Fruit fly (Drosophila melanogaster) whole organism, embryonic: Measurements from ENCODE around the gene Ubc7.
A peak's percentile ranks its signal among the peaks of the same experiment; 100 is the strongest.

ENCODE experiments used
- Adf1 ChIP-seq: fragments of 200-800 bp; sonication (Bioruptor generic); IDR thresholded peaks from 2 replicates; pipeline ENCODE4 v1.3.6; 2022; ENCODE audit warnings: missing biosample characterization, missing genetic modification characterization
- CG13287 ChIP-seq: fragments of 200-800 bp; sonication (Bioruptor generic); IDR thresholded peaks from 2 replicates; pipeline ENCODE4 v1.3.6; 2022; ENCODE audit warnings: missing biosample characterization, missing genetic modification characterization; ENCODE audit not compliant: partially characterized antibody
- CG13296 ChIP-seq: fragments of 200-800 bp; sonication (Bioruptor generic); optimal IDR thresholded peaks from 3 replicates; lab custom pipeline; 2018; ENCODE audit warnings: missing biosample characterization, mild to moderate bottlenecking, missing genetic modification characterization
- CG14710 ChIP-seq: fragments of 200-800 bp; sonication (Bioruptor generic); optimal IDR thresholded peaks from 3 replicates; lab custom pipeline; 2019; ENCODE audit warnings: missing biosample characterization, mild to moderate bottlenecking, missing genetic modification characterization, moderate library complexity
- CG14860 ChIP-seq: fragments of 200-800 bp; sonication (Bioruptor generic); IDR thresholded peaks from 3 replicates; pipeline ENCODE4 v1.3.6; 2022; ENCODE audit warnings: missing biosample characterization, missing genetic modification characterization; ENCODE audit not compliant: partially characterized antibody
- CG16779 ChIP-seq: fragments of 200-800 bp; sonication (Bioruptor generic); IDR thresholded peaks from 2 replicates; pipeline ENCODE4 v1.3.6; 2022; ENCODE audit warnings: missing biosample characterization, missing genetic modification characterization
- CG16813 ChIP-seq: fragments of 200-800 bp; sonication (Bioruptor generic); IDR thresholded peaks from 3 replicates; pipeline ENCODE4 v1.3.6; 2022; ENCODE audit warnings: missing biosample characterization, missing genetic modification characterization; ENCODE audit not compliant: partially characterized antibody
- CG17186 ChIP-seq: fragments of 200-800 bp; sonication (Bioruptor generic); optimal IDR thresholded peaks from 3 replicates; lab custom pipeline; 2017; ENCODE audit warnings: missing biosample characterization, missing genetic modification reagents, missing genetic modification characterization
- CG1792 ChIP-seq: fragments of 200-800 bp; sonication (Bioruptor generic); optimal IDR thresholded peaks from 2 replicates; lab custom pipeline; 2016; ENCODE audit warnings: missing biosample characterization, missing genetic modification characterization
- CG30431 ChIP-seq: fragments of 200-800 bp; sonication (Bioruptor generic); optimal IDR thresholded peaks from 2 replicates; lab custom pipeline; 2017; ENCODE audit warnings: missing biosample characterization, missing genetic modification characterization
- CG3163 ChIP-seq: fragments of 200-800 bp; sonication (Bioruptor generic); optimal IDR thresholded peaks from 3 replicates; lab custom pipeline; 2016; ENCODE audit warnings: missing biosample characterization, missing genetic modification characterization
- CG33213 ChIP-seq: fragments of 200-800 bp; sonication (Bioruptor generic); optimal IDR thresholded peaks from 3 replicates; lab custom pipeline; 2016; ENCODE audit warnings: missing biosample characterization, missing genetic modification characterization
- CG34376 ChIP-seq: fragments of 200-800 bp; sonication (Bioruptor generic); optimal IDR thresholded peaks from 2 replicates; lab custom pipeline; 2018; ENCODE audit warnings: missing biosample characterization, mild to moderate bottlenecking, missing genetic modification characterization
- CG34422 ChIP-seq: fragments of 200-800 bp; sonication (Bioruptor generic); IDR thresholded peaks from 3 replicates; pipeline ENCODE4 v1.3.6; 2022; ENCODE audit warnings: missing biosample characterization, missing genetic modification characterization
- CG42726 ChIP-seq: fragments of 200-800 bp; sonication (Bioruptor generic); IDR thresholded peaks from 2 replicates; pipeline ENCODE4 v1.3.6; 2022; ENCODE audit warnings: missing biosample characterization, missing genetic modification characterization; ENCODE audit not compliant: partially characterized antibody
- CG6791 ChIP-seq: fragments of 200-800 bp; sonication (Bioruptor generic); IDR thresholded peaks from 3 replicates; pipeline ENCODE4 v1.3.6; 2022; ENCODE audit warnings: missing biosample characterization, missing genetic modification characterization; ENCODE audit not compliant: partially characterized antibody
- CG7963 ChIP-seq: fragments of 200-800 bp; sonication (Bioruptor generic); IDR thresholded peaks from 3 replicates; pipeline ENCODE4 v1.3.6; 2022; ENCODE audit warnings: missing biosample characterization, missing genetic modification characterization; ENCODE audit not compliant: partially characterized antibody
- CG8924 ChIP-seq: fragments of 200-800 bp; optimal IDR thresholded peaks from 3 replicates; lab custom pipeline; 2019; ENCODE audit warnings: missing biosample characterization, mild to moderate bottlenecking, missing genetic modification characterization, moderate library complexity
- CG9797 ChIP-seq: fragments of 200-800 bp; sonication (Bioruptor generic); optimal IDR thresholded peaks from 3 replicates; lab custom pipeline; 2018; ENCODE audit warnings: missing biosample characterization, mild to moderate bottlenecking, missing genetic modification characterization
- CG9932 ChIP-seq: fragments of 200-800 bp; sonication (Bioruptor generic); IDR thresholded peaks from 2 replicates; pipeline ENCODE4 v1.3.6; 2022; ENCODE audit warnings: missing biosample characterization, missing genetic modification characterization
- D ChIP-seq, 2 experiments: fragments of 200-800 bp in 1 of 2; fragments of >200 bp in 1 of 2; sonication (Bioruptor generic) in 1 of 2; optimal IDR thresholded peaks; 2 replicates in 1 of 2; 3 replicates in 1 of 2; lab custom pipeline; 2017; ENCODE audit warnings: mild to moderate bottlenecking in 1 of 2, missing biosample characterization in 1 of 2, missing genetic modification characterization in 1 of 2, missing genetic modification reagents in 1 of 2
- Dll ChIP-seq: fragments of 200-800 bp; sonication (Bioruptor generic); IDR thresholded peaks from 4 replicates; pipeline ENCODE4 v1.3.6; 2022; ENCODE audit warnings: missing biosample characterization, missing genetic modification characterization; ENCODE audit not compliant: partially characterized antibody
- Elba2 ChIP-seq: fragments of 200-800 bp; sonication (Bioruptor generic); optimal IDR thresholded peaks from 3 replicates; lab custom pipeline; 2016; ENCODE audit warnings: missing biosample characterization, missing genetic modification characterization
- Fer1 ChIP-seq: fragments of 200-800 bp; sonication (Bioruptor generic); optimal IDR thresholded peaks from 2 replicates; lab custom pipeline; 2017; ENCODE audit warnings: missing biosample characterization, mild to moderate bottlenecking, missing genetic modification characterization
- GATAe ChIP-seq: fragments of 200-800 bp; sonication (Bioruptor generic); conservative IDR thresholded peaks from 2 replicates; pipeline ENCODE4 v1.3.6; 2022; ENCODE audit warnings: missing biosample characterization, missing genetic modification characterization
- HmgZ ChIP-seq: fragments of 200-800 bp; sonication (Bioruptor generic); optimal IDR thresholded peaks from 2 replicates; lab custom pipeline; 2018; ENCODE audit warnings: missing biosample characterization, mild to moderate bottlenecking, missing genetic modification characterization
- MBD-R2 ChIP-seq: fragments of 200-800 bp; sonication (Bioruptor generic); IDR thresholded peaks from 2 replicates; pipeline ENCODE4 v1.3.6; 2022; ENCODE audit warnings: missing biosample characterization, missing genetic modification characterization
- Max ChIP-seq: fragments of 200-800 bp; sonication (Bioruptor generic); optimal IDR thresholded peaks from 2 replicates; lab custom pipeline; 2016; ENCODE audit warnings: missing biosample characterization, mild to moderate bottlenecking, missing genetic modification characterization
- NC2β ChIP-seq: fragments of 200-800 bp; sonication (Bioruptor generic); optimal IDR thresholded peaks from 2 replicates; lab custom pipeline; 2016; ENCODE audit warnings: missing biosample characterization, missing genetic modification characterization
- Nf-YA ChIP-seq: fragments of 200-800 bp; sonication (Bioruptor generic); IDR thresholded peaks from 2 replicates; pipeline ENCODE4 v1.3.6; 2022; ENCODE audit warnings: missing biosample characterization, missing genetic modification characterization
- Nf-YC ChIP-seq: fragments of 200-800 bp; optimal IDR thresholded peaks from 3 replicates; lab custom pipeline; 2019; ENCODE audit warnings: missing biosample characterization, mild to moderate bottlenecking, missing genetic modification characterization, moderate library complexity
- Oaz ChIP-seq: fragments of 200-800 bp; sonication (Bioruptor generic); IDR thresholded peaks from 2 replicates; pipeline ENCODE4 v1.3.6; 2022; ENCODE audit warnings: missing biosample characterization, missing genetic modification characterization
- Rfx ChIP-seq: fragments of 200-800 bp; sonication (Bioruptor generic); IDR thresholded peaks from 2 replicates; pipeline ENCODE4 v1.3.6; 2022; ENCODE audit warnings: missing biosample characterization, missing genetic modification characterization
- Side ChIP-seq: fragments of 200-800 bp; sonication (Bioruptor generic); optimal IDR thresholded peaks from 2 replicates; lab custom pipeline; 2016; ENCODE audit warnings: missing biosample characterization, missing genetic modification characterization
- Usf ChIP-seq: fragments of 200-800 bp; sonication (Bioruptor generic); optimal IDR thresholded peaks from 2 replicates; lab custom pipeline; 2017; ENCODE audit warnings: missing genotype, missing biosample characterization, missing genetic modification characterization
- bbx ChIP-seq: fragments of 200-800 bp; sonication (Bioruptor generic); IDR thresholded peaks from 2 replicates; pipeline ENCODE4 v1.3.6; 2022; ENCODE audit warnings: missing biosample characterization, missing genetic modification characterization; ENCODE audit not compliant: partially characterized antibody
- cad ChIP-seq: fragments of >200 bp; optimal IDR thresholded peaks from 2 replicates; lab custom pipeline; 2017; ENCODE audit warnings: missing biosample characterization, missing genetic modification characterization
- cg ChIP-seq: fragments of 200-800 bp; sonication (Bioruptor generic); optimal IDR thresholded peaks from 3 replicates; lab custom pipeline; 2019; ENCODE audit warnings: missing biosample characterization, mild to moderate bottlenecking, missing genetic modification characterization, moderate library complexity
- chinmo ChIP-seq: fragments of 200-800 bp; sonication (Bioruptor generic); IDR thresholded peaks from 4 replicates; pipeline ENCODE4 v1.3.6; 2022; ENCODE audit warnings: missing biosample characterization, missing genetic modification characterization; ENCODE audit not compliant: partially characterized antibody
- dm ChIP-seq: fragments of 200-800 bp; sonication (Bioruptor generic); optimal IDR thresholded peaks from 3 replicates; lab custom pipeline; 2016; ENCODE audit warnings: missing biosample characterization, missing genetic modification characterization
- dpn ChIP-seq, 2 experiments: fragments of 200-800 bp; sonication (Bioruptor generic); optimal IDR thresholded peaks; 3 replicates each; lab custom pipeline; 2016; ENCODE audit warnings: missing biosample characterization in 2 of 2, missing genetic modification characterization in 2 of 2
- gfzf ChIP-seq: fragments of 200-800 bp; sonication (Bioruptor generic); optimal IDR thresholded peaks from 2 replicates; lab custom pipeline; 2016; ENCODE audit warnings: missing biosample characterization, mild to moderate bottlenecking, missing genetic modification characterization, moderate library complexity
- gro ChIP-seq: fragments of 200-800 bp; sonication (Bioruptor generic); optimal IDR thresholded peaks from 2 replicates; lab custom pipeline; 2016; ENCODE audit warnings: missing biosample characterization, missing genetic modification characterization
- ken ChIP-seq: fragments of 200-800 bp; sonication (Bioruptor generic); IDR thresholded peaks from 3 replicates; pipeline ENCODE4 v1.3.6; 2022; ENCODE audit warnings: missing biosample characterization, missing genetic modification characterization
- lab ChIP-seq: fragments of 200-800 bp; sonication (Bioruptor generic); optimal IDR thresholded peaks from 3 replicates; lab custom pipeline; 2017; ENCODE audit warnings: missing biosample characterization, missing genetic modification characterization, mild to moderate bottlenecking, moderate library complexity, missing genetic modification reagents
- peb ChIP-seq: fragments of 200-800 bp; sonication (Bioruptor generic); IDR thresholded peaks from 2 replicates; pipeline ENCODE4 v1.3.6; 2022; ENCODE audit warnings: missing biosample characterization, missing genetic modification characterization
- row ChIP-seq: fragments of 200-800 bp; sonication (Bioruptor generic); IDR thresholded peaks from 3 replicates; pipeline ENCODE4 v1.3.6; 2022; ENCODE audit warnings: missing biosample characterization, missing genetic modification characterization
- stwl ChIP-seq: fragments of 200-800 bp; sonication (Bioruptor generic); optimal IDR thresholded peaks from 3 replicates; lab custom pipeline; 2018; ENCODE audit warnings: missing biosample characterization, mild to moderate bottlenecking, missing genetic modification characterization, moderate library complexity
- zen ChIP-seq: fragments of 200-800 bp; sonication (Bioruptor generic); optimal IDR thresholded peaks from 3 replicates; lab custom pipeline; 2018; ENCODE audit warnings: missing biosample characterization, mild to moderate bottlenecking, missing genetic modification characterization, moderate library complexity

The Ubc7 gene

dm6 chrX:16610601-16611058 lies 17.2 kb downstream of the Ubc7 start, which contains the start of gene mbt:
TSS of gene mbt (plus strand) at chrX:16610685.
- TF ChIP-seq cad (GFP tag; lab: Kevin White, UChicago), result no peak
- TF ChIP-seq ken (GFP tag; lab: Robert Waterston, UW), result 0 out of 3 replicates have a peak, but pooled peaks have one; percentile 16
- TF ChIP-seq CG14710 (tag; lab: Kevin White, UChicago), result peak; percentile 67
- peak; percentile 31 for TF ChIP-seq stwl
- TF ChIP-seq cg (GFP tag; lab: Kevin White, UChicago), result peak; percentile 97
- TF ChIP-seq CG34376 (GFP tag; lab: Kevin White, UChicago), result peak; percentile 62
- peak; percentile 18 for TF ChIP-seq NC2β
- TF ChIP-seq dm (GFP tag; lab: Kevin White, UChicago), result peak; percentile 6
- peak; percentile 24 for TF ChIP-seq zen (tag; lab: Kevin White, UChicago)
- TF ChIP-seq CG9932 (GFP tag; lab: Robert Waterston, UW), result peak; percentile 35; the same call in 1 of the 2 replicates
- TF ChIP-seq Max (GFP tag; lab: Kevin White, UChicago), result peak; percentile 3
- TF ChIP-seq Adf1, result peak; percentile 43; the same call in 1 of the 2 replicates
- no peak for TF ChIP-seq peb
- TF ChIP-seq CG30431 (GFP tag; lab: Kevin White, UChicago), result no peak
- peak; percentile 61 for TF ChIP-seq CG8924 (tag; lab: Kevin White, UChicago)
- peak; percentile 91 for TF ChIP-seq CG16813
- peak; percentile 51 for TF ChIP-seq HmgZ
- TF ChIP-seq lab (GFP tag; lab: Kevin White, UChicago), result no peak
- no peak for TF ChIP-seq GATAe
- TF ChIP-seq Elba2, result peak; percentile 64
- TF ChIP-seq chinmo, result peak; percentile 76; the same call in 1 of the 4 replicates
- peak; percentile 45 for TF ChIP-seq Nf-YC (tag; lab: Kevin White, UChicago)
- peak; percentile 43 for TF ChIP-seq row (GFP tag; lab: Robert Waterston, UW)
- no peak for TF ChIP-seq CG34422
- peak; percentile 82 for TF ChIP-seq CG14860
- peak; percentile 86 for TF ChIP-seq CG7963 (GFP tag; lab: Robert Waterston, UW)
- peak; percentile 8 for TF ChIP-seq CG1792 (GFP tag; lab: Kevin White, UChicago)
- TF ChIP-seq CG3163 (GFP tag; lab: Kevin White, UChicago), result no peak
- TF ChIP-seq CG13287 (GFP tag; lab: Robert Waterston, UW), result peak; percentile 92
- TF ChIP-seq Fer1 (GFP tag; lab: Kevin White, UChicago), result peak; percentile 38
- peak; percentile 71 for TF ChIP-seq MBD-R2
- TF ChIP-seq CG17186 (GFP tag; lab: Kevin White, UChicago), result peak; percentile 19
- TF ChIP-seq Nf-YA (GFP tag; lab: Robert Waterston, UW), result no peak
- peak; percentile 36 for TF ChIP-seq gro (GFP tag; lab: Kevin White, UChicago)
- peak; percentile 94 for TF ChIP-seq CG9797 (GFP tag; lab: Kevin White, UChicago)
- TF ChIP-seq Side (GFP tag; lab: Kevin White, UChicago), result peak; percentile 41
- TF ChIP-seq Rfx (GFP tag; lab: Robert Waterston, UW), result peak; percentile 48
- TF ChIP-seq Oaz, result no peak
- peak; percentile 60 for TF ChIP-seq gfzf (GFP tag; lab: Kevin White, UChicago)
- peak in 1 of 2 experiments; percentile 23 for TF ChIP-seq dpn (GFP tag; optimal IDR thresholded peaks at IDR 0.05; lab: Kevin White, UChicago)
- TF ChIP-seq Dll, result peak; percentile 88
- no peak for TF ChIP-seq CG16779
- peak; percentile 94 for TF ChIP-seq bbx (GFP tag; lab: Robert Waterston, UW)
- TF ChIP-seq Usf (GFP tag; lab: Kevin White, UChicago), result no peak
- TF ChIP-seq CG42726 (GFP tag; lab: Robert Waterston, UW), result peak; percentile 95
- peak; percentile 93 for TF ChIP-seq CG6791 (GFP tag; lab: Robert Waterston, UW)
- peak; percentile 8 for TF ChIP-seq CG33213 (GFP tag; lab: Kevin White, UChicago)
- TF ChIP-seq D (optimal IDR thresholded peaks at IDR 0.05; lab: Kevin White, UChicago), result peak; percentile 59
- TF ChIP-seq D (GFP tag; optimal IDR thresholded peaks at IDR 0.05; lab: Kevin White, UChicago), result no peak
- TF ChIP-seq CG13296 (GFP tag; lab: Kevin White, UChicago), result no peak
